Worm (Caenorhabditis elegans) whole organism, late embryonic: ENCODE measurements around the gene F19G12.1.
"Not testable (repeated sequence)": the region's sequence is repeated elsewhere in the genome, so short reads cannot be mapped to it uniquely, and the experiment has no call there.

Source experiments
- C38D4.7 ChIP-seq: fragments of 200-800 bp; sonication (Bioruptor generic); optimal IDR thresholded peaks from 2 replicates; lab custom pipeline; 2018; ENCODE audit warnings: mild to moderate bottlenecking, missing genetic modification characterization, moderate library complexity, missing compliant biosample characterization
- Y22D7AL.16 ChIP-seq: sonication (generic microtip); optimal IDR thresholded peaks from 2 replicates; lab custom pipeline; 2016; ENCODE audit warnings: missing genetic modification characterization, missing compliant biosample characterization
- ahr-1 ChIP-seq: sonication (generic microtip); optimal IDR thresholded peaks from 2 replicates; lab custom pipeline; 2016; ENCODE audit warnings: missing genetic modification characterization, missing compliant biosample characterization
- ceh-14 ChIP-seq: sonication (generic microtip); optimal IDR thresholded peaks from 2 replicates; lab custom pipeline; 2016; ENCODE audit warnings: missing genotype, missing genetic modification characterization, missing compliant biosample characterization
- ceh-18 ChIP-seq: sonication (generic microtip); optimal IDR thresholded peaks from 2 replicates; lab custom pipeline; 2016; ENCODE audit warnings: missing genetic modification characterization, missing compliant biosample characterization
- ceh-19 ChIP-seq: fragments of 200-800 bp; sonication (Bioruptor generic); optimal IDR thresholded peaks from 2 replicates; lab custom pipeline; 2018; ENCODE audit warnings: mild to moderate bottlenecking, missing genetic modification characterization, missing compliant biosample characterization
- ceh-31 ChIP-seq: sonication (generic microtip); optimal IDR thresholded peaks from 2 replicates; lab custom pipeline; 2016; ENCODE audit warnings: missing genetic modification characterization, missing compliant biosample characterization
- ceh-34 ChIP-seq: sonication (generic microtip); optimal IDR thresholded peaks from 2 replicates; lab custom pipeline; 2016; ENCODE audit warnings: mild to moderate bottlenecking, missing genetic modification characterization, missing compliant biosample characterization
- ceh-45 ChIP-seq: fragments of 200-800 bp; sonication (Bioruptor generic); IDR thresholded peaks from 2 replicates; pipeline ENCODE4 v1.3.6; 2022; ENCODE audit warnings: missing genetic modification reagents, missing genetic modification characterization, missing compliant biosample characterization
- ceh-9 ChIP-seq: sonication (generic microtip); optimal IDR thresholded peaks from 2 replicates; lab custom pipeline; 2016; ENCODE audit warnings: mild to moderate bottlenecking, missing genetic modification characterization, inconsistent platforms, missing compliant biosample characterization
- dmd-4 ChIP-seq: sonication (generic microtip); optimal IDR thresholded peaks from 2 replicates; lab custom pipeline; 2016; ENCODE audit warnings: borderline replicate concordance, missing genetic modification characterization, missing compliant biosample characterization
- elt-2 ChIP-seq: sonication (generic microtip); optimal IDR thresholded peaks from 2 replicates; lab custom pipeline; 2016; ENCODE audit warnings: missing genetic modification reagents, missing genetic modification characterization, missing compliant biosample characterization
- fax-1 ChIP-seq: sonication (generic microtip); optimal IDR thresholded peaks from 2 replicates; lab custom pipeline; 2016; ENCODE audit warnings: missing genotype, missing genetic modification characterization, missing compliant biosample characterization
- fkh-6 ChIP-seq: sonication (generic microtip); optimal IDR thresholded peaks from 2 replicates; lab custom pipeline; 2016; ENCODE audit warnings: missing genetic modification characterization, missing compliant biosample characterization
- hlh-13 ChIP-seq: fragments of 200-800 bp; sonication (Bioruptor generic); optimal IDR thresholded peaks from 2 replicates; lab custom pipeline; 2018; ENCODE audit warnings: mild to moderate bottlenecking, missing genetic modification characterization, missing compliant biosample characterization
- hlh-30 ChIP-seq: sonication (generic microtip); optimal IDR thresholded peaks from 2 replicates; lab custom pipeline; 2017; ENCODE audit warnings: antibody characterized with exemption, missing genetic modification characterization, missing compliant biosample characterization; ENCODE audit not compliant: insufficient read depth
- hlh-8 ChIP-seq: sonication (generic microtip); optimal IDR thresholded peaks from 2 replicates; lab custom pipeline; 2016; ENCODE audit warnings: missing genotype, missing genetic modification characterization, missing compliant biosample characterization
- nhr-11 ChIP-seq: fragments of 150-350 bp; optimal IDR thresholded peaks from 2 replicates; lab custom pipeline; 2014; ENCODE audit warnings: missing biosample characterization, missing genetic modification characterization
- npax-4 ChIP-seq: sonication (generic microtip); optimal IDR thresholded peaks from 2 replicates; lab custom pipeline; 2016; ENCODE audit warnings: missing genetic modification characterization, missing compliant biosample characterization
- pat-9 ChIP-seq: fragments of 200-800 bp; sonication (Bioruptor generic); optimal IDR thresholded peaks from 2 replicates; lab custom pipeline; 2018; ENCODE audit warnings: mild to moderate bottlenecking, missing genetic modification characterization, moderate library complexity, missing compliant biosample characterization
- pax-1 ChIP-seq: fragments of 150-350 bp; optimal IDR thresholded peaks from 2 replicates; lab custom pipeline; 2014; ENCODE audit warnings: missing biosample characterization, missing genetic modification characterization
- pha-2 ChIP-seq: sonication (generic microtip); optimal IDR thresholded peaks from 2 replicates; lab custom pipeline; 2017; ENCODE audit warnings: mild to moderate bottlenecking, missing genetic modification characterization, missing compliant biosample characterization
- pha-4 ChIP-seq: fragments of 150-350 bp; optimal IDR thresholded peaks from 2 replicates; lab custom pipeline; 2018; ENCODE audit warnings: missing biosample characterization, missing genetic modification reagents, missing genetic modification characterization
- pros-1 ChIP-seq: fragments of 150-350 bp; optimal IDR thresholded peaks from 2 replicates; lab custom pipeline; 2014; ENCODE audit warnings: missing biosample characterization, missing genetic modification reagents, missing genetic modification characterization
- rnt-1 ChIP-seq: sonication (generic microtip); optimal IDR thresholded peaks from 2 replicates; lab custom pipeline; 2016; ENCODE audit warnings: missing genetic modification characterization, missing compliant biosample characterization
- sox-4 ChIP-seq: sonication (generic microtip); optimal IDR thresholded peaks from 2 replicates; lab custom pipeline; 2017; ENCODE audit warnings: mild to moderate bottlenecking, missing genetic modification characterization, inconsistent platforms, missing compliant biosample characterization
- syd-9 ChIP-seq: sonication (generic microtip); optimal IDR thresholded peaks from 2 replicates; lab custom pipeline; 2016; ENCODE audit warnings: mild to moderate bottlenecking, missing genetic modification characterization, moderate library complexity, missing compliant biosample characterization
- tbx-2 ChIP-seq: sonication (generic microtip); optimal IDR thresholded peaks from 2 replicates; lab custom pipeline; 2016; ENCODE audit warnings: missing genetic modification characterization, missing compliant biosample characterization
- ttx-3 ChIP-seq: sonication (generic microtip); optimal IDR thresholded peaks from 2 replicates; lab custom pipeline; 2016; ENCODE audit warnings: missing genetic modification reagents, missing genetic modification characterization, missing compliant biosample characterization
- unc-3 ChIP-seq, 2 experiments: fragments of 200-800 bp in 1 of 2; sonication (Bioruptor generic) in 1 of 2; sonication (generic microtip) in 1 of 2; conservative IDR thresholded peaks in 1 of 2; optimal IDR thresholded peaks in 1 of 2; 2 replicates each; pipeline versions ENCODE4 v1.3.6 to Lab custom; 2016 to 2022; ENCODE audit warnings: missing compliant biosample characterization in 2 of 2, missing genetic modification characterization in 2 of 2, missing genetic modification reagents in 1 of 2
- unc-42 ChIP-seq: sonication (generic microtip); optimal IDR thresholded peaks from 2 replicates; lab custom pipeline; 2016; ENCODE audit warnings: missing genotype, missing genetic modification characterization, missing compliant biosample characterization
- unc-55 ChIP-seq: sonication (generic microtip); optimal IDR thresholded peaks from 2 replicates; lab custom pipeline; 2017; ENCODE audit warnings: missing biosample characterization, missing genetic modification reagents, missing genetic modification characterization

The F19G12.1 gene

DNA sequence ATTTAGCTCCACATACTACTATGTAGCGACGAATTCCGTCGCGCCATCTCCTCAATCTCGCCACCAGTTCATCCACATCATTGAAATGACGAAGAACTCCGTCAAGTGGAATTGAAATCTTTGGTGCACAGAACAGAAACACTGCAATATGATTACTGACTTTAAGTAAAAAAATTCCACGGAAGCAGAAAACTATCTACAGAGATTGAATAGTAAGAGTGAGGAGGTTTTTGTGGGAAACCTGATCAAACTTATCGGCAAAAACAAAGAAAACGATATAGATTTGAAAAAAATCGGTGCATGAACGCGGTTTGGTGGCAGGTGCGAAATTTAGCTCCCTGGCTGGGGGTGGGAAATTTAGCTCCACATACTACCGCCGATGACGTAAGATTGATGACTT lies 27.4 kb upstream of the F19G12.1 start, which contains the start of gene ZK402.2:
TSS of gene ZK402.2 (plus strand) at position 301 of the 400 bp plus-strand sequence.
- TF ChIP-seq ahr-1; hlh-8; ttx-3 (tag; lab: Kevin White, UChicago): not testable (repeated sequence)

DNA sequence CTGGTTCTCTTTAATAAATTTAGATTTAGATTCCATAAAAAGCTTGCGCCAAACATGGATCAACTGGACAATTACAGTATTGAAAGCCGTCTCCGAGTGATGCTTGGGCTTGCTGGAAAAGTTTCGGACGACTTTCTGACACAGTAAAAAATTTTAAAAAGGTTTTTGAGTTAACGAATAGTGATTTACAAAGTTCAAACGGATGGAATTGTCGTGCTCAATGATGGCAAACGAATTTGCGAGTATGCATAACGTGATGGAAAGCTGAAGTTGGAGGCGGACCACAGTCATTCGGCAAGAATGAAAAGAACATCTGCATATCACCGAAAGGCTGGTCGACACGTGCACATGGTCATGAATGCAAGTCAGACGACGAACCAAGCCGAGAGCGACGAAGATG lies 26.8 kb upstream of the F19G12.1 start, which contains the start of gene ZK402.1:
TSS of gene ZK402.1 (plus strand) at position 301 of the 400 bp plus-strand sequence.
- TF ChIP-seq fkh-6; ceh-45 (GFP tag; lab: Robert Waterston, UW); hlh-30 (tag; lab: Kevin White, UChicago): not testable (repeated sequence)

DNA sequence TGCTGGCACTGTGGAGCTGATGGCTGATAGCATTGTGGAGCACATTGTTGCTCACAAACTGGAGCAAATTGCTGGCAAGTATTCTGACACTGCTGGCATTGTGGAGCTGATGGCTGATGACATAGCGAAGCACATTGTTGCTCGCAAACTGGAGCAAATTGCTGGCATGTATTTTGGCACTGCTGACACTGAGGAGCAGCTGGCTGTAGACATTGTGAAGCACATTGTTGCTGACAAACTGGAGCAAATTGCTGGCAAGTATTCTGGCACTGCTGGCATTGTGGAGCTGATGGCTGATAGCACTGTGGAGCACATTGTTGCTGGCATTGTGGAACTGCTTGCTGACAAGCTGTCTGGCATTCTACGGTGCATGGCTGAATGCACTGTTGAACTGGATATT lies 21.6 kb upstream of the F19G12.1 start:
- TF ChIP-seq tbx-2 (tag; lab: Kevin White, UChicago) (no peak), sox-4 (tag; lab: Kevin White, UChicago) (no peak), nhr-11 (no peak), pha-2 (tag; lab: Kevin White, UChicago) (no peak), C38D4.7 (GFP tag; lab: Kevin White, UChicago) (no peak), unc-3 (GFP tag; conservative IDR thresholded peaks at IDR 0.05; lab: Robert Waterston, UW) (no peak), unc-3 (tag; optimal IDR thresholded peaks at IDR 0.05; lab: Kevin White, UChicago) (no peak), hlh-13 (GFP tag; lab: Kevin White, UChicago) (no peak), pax-1 (tag; lab: Kevin White, UChicago) (no peak), ceh-18 (tag; lab: Kevin White, UChicago) (no peak), unc-42 (no peak), ceh-31 (tag; lab: Kevin White, UChicago) (no peak)

DNA sequence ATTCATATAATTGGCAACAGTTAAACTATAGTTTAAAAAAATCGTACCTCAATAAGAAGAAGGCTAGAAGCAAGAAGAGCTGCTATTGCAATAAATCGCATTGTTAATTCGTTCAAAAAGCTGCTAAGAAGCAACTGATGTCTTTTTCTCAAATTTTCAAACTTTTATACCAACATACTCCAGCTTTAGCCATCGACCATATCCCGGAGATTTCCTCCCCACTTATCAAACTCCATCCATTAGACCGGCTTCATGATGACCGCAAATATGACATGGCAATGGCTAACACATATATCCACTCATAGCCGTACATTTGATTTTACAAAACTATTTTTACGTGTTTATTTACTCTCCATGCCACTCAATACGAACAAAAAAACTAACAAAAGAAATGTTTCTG lies 20.3 kb upstream of the F19G12.1 start, which contains the start of gene abu-2:
TSS of gene abu-2 (minus strand) at position 101 of the 400 bp plus-strand sequence.
- no peak for TF ChIP-seq pat-9 (tag; lab: Kevin White, UChicago)
- no peak for TF ChIP-seq ceh-14 (tag; lab: Kevin White, UChicago)

DNA sequence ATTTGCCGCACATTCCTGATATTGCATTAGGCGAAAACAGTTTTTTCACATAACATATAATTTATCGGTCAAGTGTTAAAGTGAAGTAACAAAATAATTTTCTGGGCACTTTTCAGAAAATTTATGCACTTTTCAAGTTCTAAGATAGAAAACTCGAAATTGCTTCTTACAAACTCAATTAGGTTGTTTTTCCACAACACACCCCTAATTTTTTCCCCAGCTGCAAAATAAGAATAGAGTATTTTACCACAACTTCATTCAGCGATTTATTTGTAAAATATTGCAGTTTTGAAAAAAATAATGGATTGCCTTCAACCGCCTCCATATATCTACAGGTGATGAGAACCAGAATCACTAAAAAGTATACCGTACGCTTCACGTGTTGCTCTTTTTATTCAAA lies 18.0 kb upstream of the F19G12.1 start, which contains the start of gene srh-19:
TSS of gene srh-19 (plus strand) at position 301 of the 400 bp plus-strand sequence.
- TF ChIP-seq npax-4 (tag; lab: Kevin White, UChicago) (no peak), rnt-1 (tag; lab: Kevin White, UChicago) (no peak), ceh-9 (no peak), pros-1 (no peak), Y22D7AL.16 (no peak), elt-2 (tag; lab: Kevin White, UChicago) (no peak), fax-1 (tag; lab: Kevin White, UChicago) (no peak), dmd-4 (tag; lab: Kevin White, UChicago) (no peak), ceh-19 (GFP tag; lab: Kevin White, UChicago) (no peak), pax-1 (tag; lab: Kevin White, UChicago) (no peak), pha-4 (tag; lab: Kevin White, UChicago) (no peak), unc-42 (no peak)

DNA sequence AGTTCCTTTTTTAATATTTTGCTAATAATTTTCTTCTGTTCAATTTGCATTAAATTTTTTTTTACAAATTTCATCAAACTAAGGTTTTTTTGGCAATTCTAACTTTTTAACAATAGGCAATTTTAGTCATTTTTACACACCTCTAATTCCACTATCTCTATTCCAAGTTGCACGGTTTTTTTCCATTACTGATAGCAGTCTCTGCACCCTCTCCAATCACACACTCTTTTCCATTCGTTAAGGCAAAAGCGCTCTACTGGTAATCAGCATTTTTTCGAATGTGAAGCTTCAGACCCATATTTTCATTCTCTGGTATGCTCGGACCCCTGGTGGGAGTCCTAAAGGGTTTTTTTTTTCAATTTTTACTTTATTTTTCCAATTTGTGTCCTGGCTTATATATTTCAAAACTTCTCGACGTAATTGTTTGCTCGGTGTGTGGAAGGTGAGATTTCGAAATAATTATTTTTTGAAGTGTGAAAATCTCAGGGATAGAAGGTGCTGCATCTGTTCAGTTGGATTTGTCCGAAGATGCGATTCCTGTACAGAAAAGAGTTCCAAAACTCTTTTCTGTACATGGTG lies 13.9 kb upstream of the F19G12.1 start, which contains the start of the genes F19G12.4 and F19G12.8:
TSS of gene F19G12.4 (plus strand) at position 529 of the 579 bp plus-strand sequence.
TSS of gene F19G12.8 (plus strand) at position 545 of the 579 bp plus-strand sequence.
- TF ChIP-seq ceh-18 (tag; lab: Kevin White, UChicago) (no peak), unc-55 (no peak), ceh-34 (no peak), pax-1 (tag; lab: Kevin White, UChicago) (no peak), dmd-4 (tag; lab: Kevin White, UChicago) (no peak), syd-9 (tag; lab: Kevin White, UChicago) (no peak), rnt-1 (tag; lab: Kevin White, UChicago) (no peak)
